Fruit fly (Drosophila melanogaster) whole organism, embryonic: ENCODE measurements around the gene mahe.

ENCODE experiments used
- CG10267 ChIP-seq: fragments of 200-800 bp; sonication (Bioruptor generic); optimal IDR thresholded peaks from 2 replicates; lab custom pipeline; 2018; ENCODE audit warnings: missing biosample characterization, mild to moderate bottlenecking, missing genetic modification characterization, moderate library complexity
- CG10462 ChIP-seq: fragments of 200-800 bp; sonication (Bioruptor generic); optimal IDR thresholded peaks from 2 replicates; lab custom pipeline; 2016; ENCODE audit warnings: missing biosample characterization, missing genetic modification characterization
- CG10959 ChIP-seq: fragments of 200-800 bp; sonication (Bioruptor generic); IDR thresholded peaks from 2 replicates; pipeline ENCODE4 v1.3.6; 2022; ENCODE audit warnings: missing biosample characterization, missing genetic modification characterization
- CG11398 ChIP-seq: fragments of 200-800 bp; sonication (Bioruptor generic); optimal IDR thresholded peaks from 2 replicates; lab custom pipeline; 2016; ENCODE audit warnings: missing biosample characterization, missing genetic modification characterization
- CG11696 ChIP-seq: fragments of 200-800 bp; sonication (Bioruptor generic); IDR thresholded peaks from 2 replicates; pipeline ENCODE4 v1.3.6; 2022; ENCODE audit warnings: missing biosample characterization, missing genetic modification characterization
- CG12104 ChIP-seq: fragments of 200-800 bp; sonication (Bioruptor generic); optimal IDR thresholded peaks from 3 replicates; lab custom pipeline; 2016; ENCODE audit warnings: missing biosample characterization, missing genetic modification characterization
- CG12744 ChIP-seq: fragments of 200-800 bp; sonication (Bioruptor generic); optimal IDR thresholded peaks from 2 replicates; lab custom pipeline; 2016; ENCODE audit warnings: missing biosample characterization, missing genetic modification characterization
- CG12769 ChIP-seq: fragments of 200-800 bp; sonication (Bioruptor generic); optimal IDR thresholded peaks from 2 replicates; lab custom pipeline; 2019; ENCODE audit warnings: missing biosample characterization, mild to moderate bottlenecking, missing genetic modification characterization, moderate library complexity
- CG13287 ChIP-seq: fragments of 200-800 bp; sonication (Bioruptor generic); IDR thresholded peaks from 2 replicates; pipeline ENCODE4 v1.3.6; 2022; ENCODE audit warnings: missing biosample characterization, missing genetic modification characterization; ENCODE audit not compliant: partially characterized antibody
- CG15073 ChIP-seq: fragments of 200-800 bp; sonication (Bioruptor generic); optimal IDR thresholded peaks from 2 replicates; lab custom pipeline; 2016; ENCODE audit warnings: missing biosample characterization, missing genetic modification characterization
- CG1603 ChIP-seq: fragments of 200-800 bp; sonication (Bioruptor generic); optimal IDR thresholded peaks from 2 replicates; lab custom pipeline; 2019; ENCODE audit warnings: missing biosample characterization, mild to moderate bottlenecking, missing genetic modification characterization, moderate library complexity
- CG17612 ChIP-seq: fragments of 200-800 bp; sonication (Bioruptor generic); IDR thresholded peaks from 2 replicates; pipeline ENCODE4 v1.3.6; 2022; ENCODE audit warnings: missing biosample characterization, missing genetic modification characterization
- CG18011 ChIP-seq: fragments of 200-800 bp; sonication (Bioruptor generic); optimal IDR thresholded peaks from 2 replicates; lab custom pipeline; 2017; ENCODE audit warnings: missing biosample characterization, missing genetic modification characterization, mild to moderate bottlenecking, moderate library complexity, missing genotype
- CG18476 ChIP-seq: fragments of 200-800 bp; sonication (Bioruptor generic); optimal IDR thresholded peaks from 2 replicates; lab custom pipeline; 2016; ENCODE audit warnings: missing biosample characterization, mild to moderate bottlenecking, missing genetic modification characterization
- CG2116 ChIP-seq: fragments of 200-800 bp; sonication (Bioruptor generic); optimal IDR thresholded peaks from 3 replicates; lab custom pipeline; 2018; ENCODE audit warnings: missing biosample characterization, mild to moderate bottlenecking, missing genetic modification characterization
- CG31365 ChIP-seq: fragments of 200-800 bp; sonication (Bioruptor generic); optimal IDR thresholded peaks from 2 replicates; lab custom pipeline; 2018; ENCODE audit warnings: missing biosample characterization, mild to moderate bottlenecking, missing genetic modification characterization
- CG3407 ChIP-seq: fragments of 200-800 bp; sonication (Bioruptor generic); optimal IDR thresholded peaks from 2 replicates; lab custom pipeline; 2018; ENCODE audit warnings: missing biosample characterization, mild to moderate bottlenecking, missing genetic modification characterization
- CG4360 ChIP-seq: fragments of 200-800 bp; sonication (Bioruptor generic); IDR thresholded peaks from 2 replicates; pipeline ENCODE4 v1.3.6; 2022; ENCODE audit warnings: missing biosample characterization, missing genetic modification characterization
- CG5953 ChIP-seq: fragments of 200-800 bp; sonication (Bioruptor generic); IDR thresholded peaks from 2 replicates; pipeline ENCODE4 v1.3.6; 2022; ENCODE audit warnings: missing biosample characterization, missing genetic modification characterization
- CG6683 ChIP-seq: fragments of 200-800 bp; sonication (Bioruptor generic); optimal IDR thresholded peaks from 2 replicates; lab custom pipeline; 2017; ENCODE audit warnings: missing biosample characterization, mild to moderate bottlenecking, missing genetic modification characterization, missing genetic modification reagents
- CG6689 ChIP-seq: fragments of 200-800 bp; sonication (Bioruptor generic); IDR thresholded peaks from 2 replicates; pipeline ENCODE4 v1.3.6; 2022; ENCODE audit warnings: missing biosample characterization, missing genetic modification characterization
- CG7987 ChIP-seq: fragments of 200-800 bp; sonication (Bioruptor generic); optimal IDR thresholded peaks from 2 replicates; lab custom pipeline; 2018; ENCODE audit warnings: missing biosample characterization, mild to moderate bottlenecking, missing genetic modification characterization, moderate library complexity
- CG9215 ChIP-seq: fragments of 200-800 bp; sonication (Bioruptor generic); IDR thresholded peaks from 2 replicates; pipeline ENCODE4 v1.3.6; 2022; ENCODE audit warnings: missing biosample characterization, missing genetic modification characterization
- Dp ChIP-seq: fragments of 200-800 bp; sonication (Bioruptor generic); optimal IDR thresholded peaks from 2 replicates; lab custom pipeline; 2018; ENCODE audit warnings: missing biosample characterization, mild to moderate bottlenecking, missing genetic modification characterization, moderate library complexity
- GATAe ChIP-seq: fragments of 200-800 bp; sonication (Bioruptor generic); conservative IDR thresholded peaks from 2 replicates; pipeline ENCODE4 v1.3.6; 2022; ENCODE audit warnings: missing biosample characterization, missing genetic modification characterization
- Gsc ChIP-seq: fragments of 200-800 bp; sonication (Bioruptor generic); IDR thresholded peaks from 2 replicates; pipeline ENCODE4 v1.3.6; 2022; ENCODE audit warnings: missing biosample characterization, missing genetic modification characterization
- Lim3 ChIP-seq: fragments of 200-800 bp; sonication (Bioruptor generic); IDR thresholded peaks from 2 replicates; pipeline ENCODE4 v1.3.6; 2022; ENCODE audit warnings: missing biosample characterization, missing genetic modification characterization
- Nf-YB ChIP-seq: fragments of 200-800 bp; sonication (Bioruptor generic); optimal IDR thresholded peaks from 3 replicates; lab custom pipeline; 2019; ENCODE audit warnings: missing biosample characterization, mild to moderate bottlenecking, missing genetic modification characterization, moderate library complexity
- Optix ChIP-seq: fragments of 200-800 bp; sonication (Bioruptor generic); IDR thresholded peaks from 3 replicates; pipeline ENCODE4 v1.3.6; 2022; ENCODE audit warnings: missing biosample characterization, missing genetic modification characterization
- Scr ChIP-seq: fragments of 200-800 bp; sonication (Bioruptor generic); IDR thresholded peaks from 2 replicates; pipeline ENCODE4 v1.3.6; 2022; ENCODE audit warnings: missing biosample characterization, missing genetic modification characterization; ENCODE audit not compliant: partially characterized antibody
- Trl ChIP-seq, 3 experiments: fragments of >200 bp in 2 of 3; fragments of 200-800 bp in 1 of 3; sonication (Bioruptor generic) in 1 of 3; optimal IDR thresholded peaks; 2 replicates in 1 of 3; 3 replicates in 2 of 3; lab custom pipeline; 2016 to 2017; ENCODE audit warnings: missing biosample characterization in 1 of 3, missing genetic modification characterization in 1 of 3
- Xbp1 ChIP-seq: fragments of 200-800 bp; sonication (Bioruptor generic); optimal IDR thresholded peaks from 3 replicates; lab custom pipeline; 2016; ENCODE audit warnings: missing biosample characterization, mild to moderate bottlenecking, missing genetic modification characterization
- bbx ChIP-seq: fragments of 200-800 bp; sonication (Bioruptor generic); IDR thresholded peaks from 2 replicates; pipeline ENCODE4 v1.3.6; 2022; ENCODE audit warnings: missing biosample characterization, missing genetic modification characterization; ENCODE audit not compliant: partially characterized antibody
- chif ChIP-seq, 2 experiments: fragments of 200-800 bp; sonication (Bioruptor generic); optimal IDR thresholded peaks; 3 replicates each; lab custom pipeline; 2016; ENCODE audit warnings: missing biosample characterization in 2 of 2, missing genetic modification characterization in 2 of 2
- chinmo ChIP-seq: fragments of 200-800 bp; sonication (Bioruptor generic); IDR thresholded peaks from 4 replicates; pipeline ENCODE4 v1.3.6; 2022; ENCODE audit warnings: missing biosample characterization, missing genetic modification characterization; ENCODE audit not compliant: partially characterized antibody
- dysf ChIP-seq: fragments of 200-800 bp; sonication (Bioruptor generic); IDR thresholded peaks from 3 replicates; pipeline ENCODE4 v1.3.6; 2022; ENCODE audit warnings: missing biosample characterization, missing genetic modification characterization
- fd64A ChIP-seq: fragments of 200-800 bp; sonication (Bioruptor generic); optimal IDR thresholded peaks from 3 replicates; lab custom pipeline; 2018; ENCODE audit warnings: missing biosample characterization, mild to moderate bottlenecking, missing genetic modification characterization
- gsb-n ChIP-seq: fragments of 200-800 bp; sonication (Bioruptor generic); optimal IDR thresholded peaks from 3 replicates; lab custom pipeline; 2018; ENCODE audit warnings: missing biosample characterization, mild to moderate bottlenecking, missing genetic modification characterization
- hb ChIP-seq: fragments of 200-800 bp; sonication (Bioruptor generic); IDR thresholded peaks from 3 replicates; pipeline ENCODE4 v1.3.6; 2022; ENCODE audit warnings: missing biosample characterization, missing genetic modification characterization; ENCODE audit not compliant: partially characterized antibody
- hbn ChIP-seq: fragments of 200-800 bp; sonication (Bioruptor generic); IDR thresholded peaks from 2 replicates; pipeline ENCODE4 v1.3.6; 2022; ENCODE audit warnings: missing biosample characterization, missing genetic modification characterization; ENCODE audit not compliant: partially characterized antibody
- hth ChIP-seq: fragments of >200 bp; optimal IDR thresholded peaks from 2 replicates; lab custom pipeline; 2017; ENCODE audit warnings: inconsistent platforms
- kah ChIP-seq: fragments of 200-800 bp; sonication (Bioruptor generic); optimal IDR thresholded peaks from 2 replicates; lab custom pipeline; 2018; ENCODE audit warnings: missing biosample characterization, mild to moderate bottlenecking, missing genetic modification characterization
- nerfin-1 ChIP-seq: fragments of 200-800 bp; sonication (Bioruptor generic); optimal IDR thresholded peaks from 3 replicates; lab custom pipeline; 2019; ENCODE audit warnings: missing biosample characterization, mild to moderate bottlenecking, missing genetic modification characterization, moderate library complexity
- pan ChIP-seq, 4 experiments: fragments of >200 bp in 3 of 4; fragments of 200-800 bp in 1 of 4; sonication (Bioruptor generic) in 1 of 4; optimal IDR thresholded peaks in 3 of 4; IDR thresholded peaks in 1 of 4; 2 replicates each; pipeline versions ENCODE4 v1.3.6 to Lab custom; 2017 to 2022; ENCODE audit warnings: missing biosample characterization in 2 of 4, missing genetic modification characterization in 2 of 4, mixed read lengths in 1 of 4
- pros ChIP-seq: fragments of 200-800 bp; sonication (Bioruptor generic); optimal IDR thresholded peaks from 3 replicates; lab custom pipeline; 2019; ENCODE audit warnings: missing biosample characterization, mild to moderate bottlenecking, missing genetic modification characterization, moderate library complexity
- sens ChIP-seq: fragments of 200-800 bp; sonication (Bioruptor generic); peaks from one replicate; lab custom pipeline; 2016; ENCODE audit warnings: missing biosample characterization, missing genetic modification characterization
- slbo ChIP-seq: fragments of 200-800 bp; sonication (Bioruptor generic); IDR thresholded peaks from 2 replicates; pipeline ENCODE4 v1.3.6; 2022; ENCODE audit warnings: missing biosample characterization, missing genetic modification characterization
- zen2 ChIP-seq: fragments of 200-800 bp; sonication (Bioruptor generic); IDR thresholded peaks from 3 replicates; pipeline ENCODE4 v1.3.6; 2022; ENCODE audit warnings: missing biosample characterization, missing genetic modification characterization; ENCODE audit not compliant: partially characterized antibody

mahe gene

dm6 chrX:7920081-7920688 lies 11.0 kb downstream of the mahe start, which contains the start of the genes hdm and Ykt6 (continued):
- TF ChIP-seq gsb-n (tag; lab: Kevin White, UChicago) (peak; percentile 51), CG11696 (GFP tag; lab: Robert Waterston, UW) (peak; percentile 37; the same call in 1 of the 2 replicates), pan (optimal IDR thresholded peaks at IDR 0.05; lab: Kevin White, UChicago) (no peak), pan (GFP tag; optimal IDR thresholded peaks at IDR 0.05 in 1 of 2, IDR thresholded peaks at IDR 0.05 in 1 of 2) (peak in 1 of 2 experiments; percentile 81), zen2 (GFP tag; lab: Robert Waterston, UW) (peak; percentile 87; the same call in 2 of the 3 replicates), kah (no peak), CG9215 (GFP tag; lab: Robert Waterston, UW) (peak; percentile 74), nerfin-1 (peak; percentile 43), CG18011 (GFP tag; lab: Kevin White, UChicago) (peak; percentile 61), CG10959 (peak; percentile 74), CG1603 (peak; percentile 91), CG4360 (peak; percentile 44), CG18476 (peak; percentile 56), fd64A (GFP tag; lab: Kevin White, UChicago) (no peak), hb (GFP tag; lab: Robert Waterston, UW) (peak; percentile 92), Optix (peak; percentile 85; the same call in 2 of the 3 replicates), CG13287 (GFP tag; lab: Robert Waterston, UW) (peak; percentile 98), Scr (GFP tag; lab: Robert Waterston, UW) (peak; percentile 97), GATAe (no peak), CG17612 (peak; percentile 62), Nf-YB (GFP tag; lab: Kevin White, UChicago) (peak; percentile 47), CG6689 (GFP tag; lab: Robert Waterston, UW) (peak; percentile 77), CG5953 (GFP tag; lab: Robert Waterston, UW) (peak; percentile 62), CG11398 (GFP tag; lab: Kevin White, UChicago) (peak; percentile 73), chif (GFP tag; optimal IDR thresholded peaks at IDR 0.05; lab: Kevin White, UChicago) (peak; percentile 68 to 81), CG6683 (peak; percentile 7), CG12744 (GFP tag; lab: Kevin White, UChicago) (peak; percentile 58), bbx (GFP tag; lab: Robert Waterston, UW) (peak; percentile 91), hbn (GFP tag; lab: Robert Waterston, UW) (peak; percentile 96), dysf (GFP tag; lab: Robert Waterston, UW) (peak; percentile 76; the same call in 1 of the 3 replicates), CG15073 (GFP tag; lab: Kevin White, UChicago) (no peak), chinmo (GFP tag; lab: Robert Waterston, UW) (peak; percentile 87; the same call in 3 of the 4 replicates), Gsc (GFP tag; lab: Robert Waterston, UW) (peak; percentile 47; the same call in 1 of the 2 replicates), sens (GFP tag; lab: Kevin White, UChicago) (peak; percentile 97), Lim3 (no peak), CG31365 (tag; lab: Kevin White, UChicago) (peak; percentile 36), CG12104 (GFP tag; lab: Kevin White, UChicago) (peak; percentile 51), CG2116 (GFP tag; lab: Kevin White, UChicago) (peak; percentile 88), slbo (peak; percentile 87), pros (GFP tag; lab: Kevin White, UChicago) (no peak), CG3407 (no peak), CG10267 (tag; lab: Kevin White, UChicago) (peak; percentile 76), CG10462 (GFP tag; lab: Kevin White, UChicago) (peak; percentile 68), Trl (optimal IDR thresholded peaks at IDR 0.05; lab: Kevin White, UChicago) (no peak), Trl (GFP tag; optimal IDR thresholded peaks at IDR 0.05; lab: Kevin White, UChicago) (peak; percentile 84), Xbp1 (GFP tag; lab: Kevin White, UChicago) (peak; percentile 83), Dp (GFP tag; lab: Kevin White, UChicago) (peak; percentile 70), CG12769 (tag; lab: Kevin White, UChicago) (no peak), CG7987 (peak; percentile 43), hth (no peak)
